Worm (Caenorhabditis elegans) whole organism, L1 larva: ENCODE measurements around the gene txdc-12.1.
A peak's percentile ranks its signal among the peaks of the same experiment; 100 is the strongest.

Experiments used
- C04F5.9 ChIP-seq: sonication (generic microtip); optimal IDR thresholded peaks from 2 replicates; lab custom pipeline; 2016; ENCODE audit warnings: missing genetic modification characterization, missing compliant biosample characterization
- C16A3.4 ChIP-seq: fragments of 150-350 bp; optimal IDR thresholded peaks from 2 replicates; lab custom pipeline; 2014; ENCODE audit warnings: missing biosample characterization, missing genetic modification characterization
- aha-1 ChIP-seq: fragments of 150-350 bp; optimal IDR thresholded peaks from 2 replicates; lab custom pipeline; 2014; ENCODE audit warnings: missing biosample characterization, missing genetic modification characterization
- aly-2 ChIP-seq: fragments of 150-350 bp; optimal IDR thresholded peaks from 2 replicates; lab custom pipeline; 2014; ENCODE audit warnings: missing biosample characterization, missing genetic modification characterization
- blmp-1 ChIP-seq: fragments of 150-350 bp; optimal IDR thresholded peaks from 2 replicates; lab custom pipeline; 2014; ENCODE audit warnings: missing biosample characterization, missing genetic modification characterization
- ceh-8 ChIP-seq: fragments of 200-800 bp; sonication (Bioruptor generic); optimal IDR thresholded peaks from 2 replicates; lab custom pipeline; 2018; ENCODE audit warnings: mild to moderate bottlenecking, missing genetic modification characterization, moderate library complexity, missing compliant biosample characterization
- ceh-90 ChIP-seq: sonication (generic microtip); optimal IDR thresholded peaks from 2 replicates; lab custom pipeline; 2016; ENCODE audit warnings: missing genetic modification characterization, missing compliant biosample characterization
- ces-1 ChIP-seq: fragments of 150-350 bp; optimal IDR thresholded peaks from 2 replicates; lab custom pipeline; 2014; ENCODE audit warnings: missing biosample characterization, missing genetic modification reagents, missing genetic modification characterization
- dpl-1 ChIP-seq, 3 experiments: fragments of 150-350 bp in 2 of 3; sonication (generic microtip) in 1 of 3; optimal IDR thresholded peaks; 2 replicates each; lab custom pipeline; 2014 to 2017; ENCODE audit warnings: missing biosample characterization in 3 of 3, missing genetic modification characterization in 3 of 3, missing genetic modification reagents in 3 of 3
- dsc-1 ChIP-seq: sonication (generic microtip); optimal IDR thresholded peaks from 2 replicates; lab custom pipeline; 2016; ENCODE audit warnings: mild to moderate bottlenecking, missing genetic modification characterization, missing compliant biosample characterization
- elt-3 ChIP-seq, 6 experiments: fragments of 150-350 bp in 1 of 6; sonication (generic microtip); optimal IDR thresholded peaks; 2 replicates each; lab custom pipeline; 2017 to 2018; ENCODE audit warnings: missing biosample characterization in 6 of 6, missing genetic modification characterization in 6 of 6, inconsistent platforms in 1 of 6
- fkh-8 ChIP-seq: sonication (generic microtip); optimal IDR thresholded peaks from 2 replicates; lab custom pipeline; 2016; ENCODE audit warnings: mild to moderate bottlenecking, missing genetic modification characterization, missing compliant biosample characterization
- fos-1 ChIP-seq: fragments of 150-350 bp; optimal IDR thresholded peaks from 2 replicates; lab custom pipeline; 2014; ENCODE audit warnings: missing biosample characterization, missing genetic modification characterization
- hlh-17 ChIP-seq: fragments of 200-800 bp; sonication (Bioruptor generic); optimal IDR thresholded peaks from 2 replicates; lab custom pipeline; 2018; ENCODE audit warnings: missing genetic modification characterization, mild to moderate bottlenecking, missing compliant biosample characterization, moderate library complexity, borderline replicate concordance
- jun-1 ChIP-seq: fragments of 150-350 bp; optimal IDR thresholded peaks from 2 replicates; lab custom pipeline; 2014; ENCODE audit warnings: missing biosample characterization, missing genetic modification reagents, missing genetic modification characterization
- lin-13 ChIP-seq: fragments of 150-350 bp; optimal IDR thresholded peaks from 2 replicates; lab custom pipeline; 2014; ENCODE audit warnings: missing biosample characterization, missing genetic modification reagents, missing genetic modification characterization
- lin-14 ChIP-seq: fragments of 200-800 bp; sonication (Bioruptor generic); optimal IDR thresholded peaks from 2 replicates; lab custom pipeline; 2018; ENCODE audit warnings: mild to moderate bottlenecking, missing genetic modification characterization, moderate library complexity, missing compliant biosample characterization
- lin-35 ChIP-seq, 2 experiments: fragments of 150-350 bp; optimal IDR thresholded peaks; 2 replicates each; lab custom pipeline; 2014; ENCODE audit warnings: missing biosample characterization in 2 of 2, missing genetic modification characterization in 2 of 2, missing genetic modification reagents in 2 of 2
- lir-3 ChIP-seq: sonication (generic microtip); optimal IDR thresholded peaks from 2 replicates; lab custom pipeline; 2016; ENCODE audit warnings: mild to moderate bottlenecking, missing genetic modification characterization, moderate library complexity, missing compliant biosample characterization; ENCODE audit not compliant: poor library complexity
- lsy-2 ChIP-seq, 2 experiments: fragments of 150-350 bp; optimal IDR thresholded peaks; 2 replicates each; lab custom pipeline; 2014; ENCODE audit warnings: missing biosample characterization in 2 of 2, missing genetic modification characterization in 2 of 2
- mab-9 ChIP-seq: fragments of 200-800 bp; sonication (Bioruptor generic); IDR thresholded peaks from 2 replicates; pipeline ENCODE4 v1.3.6; 2022; ENCODE audit warnings: missing genetic modification reagents, missing genetic modification characterization, missing compliant biosample characterization
- mep-1 ChIP-seq: fragments of 150-350 bp; optimal IDR thresholded peaks from 2 replicates; lab custom pipeline; 2014; ENCODE audit warnings: missing biosample characterization, missing genetic modification characterization
- nhr-11 ChIP-seq: fragments of 150-350 bp; optimal IDR thresholded peaks from 2 replicates; lab custom pipeline; 2014; ENCODE audit warnings: missing biosample characterization, missing genetic modification characterization
- nhr-19 ChIP-seq: fragments of 200-800 bp; sonication (Bioruptor generic); conservative IDR thresholded peaks from 2 replicates; pipeline ENCODE4 v1.3.6; 2022; ENCODE audit warnings: missing genetic modification characterization, missing compliant biosample characterization
- nhr-20 ChIP-seq: sonication (generic microtip); optimal IDR thresholded peaks from 2 replicates; lab custom pipeline; 2016; ENCODE audit warnings: mild to moderate bottlenecking, missing genetic modification characterization, missing compliant biosample characterization
- nhr-47 ChIP-seq: sonication (generic microtip); optimal IDR thresholded peaks from 2 replicates; lab custom pipeline; 2016; ENCODE audit warnings: mild to moderate bottlenecking, missing genetic modification characterization, moderate library complexity, missing compliant biosample characterization
- nhr-71 ChIP-seq: sonication (generic microtip); optimal IDR thresholded peaks from 2 replicates; lab custom pipeline; 2016; ENCODE audit warnings: mild to moderate bottlenecking, missing genetic modification characterization, moderate library complexity, missing compliant biosample characterization
- nhr-76 ChIP-seq: sonication (generic microtip); optimal IDR thresholded peaks from 2 replicates; lab custom pipeline; 2017; ENCODE audit warnings: missing biosample characterization, missing genetic modification characterization
- nhr-85 ChIP-seq: sonication (generic microtip); peaks from one replicate; lab custom pipeline; 2016; ENCODE audit warnings: missing genetic modification characterization, inconsistent platforms, missing compliant biosample characterization
- nhr-90 ChIP-seq: sonication (generic microtip); optimal IDR thresholded peaks from 2 replicates; lab custom pipeline; 2016; ENCODE audit warnings: mild to moderate bottlenecking, missing genetic modification characterization, missing compliant biosample characterization; ENCODE audit not compliant: poor library complexity
- pag-3 ChIP-seq: sonication (generic microtip); optimal IDR thresholded peaks from 2 replicates; lab custom pipeline; 2017; ENCODE audit warnings: missing genetic modification characterization, mild to moderate bottlenecking, missing compliant biosample characterization, antibody characterized with exemption, borderline replicate concordance; ENCODE audit not compliant: insufficient read depth
- pax-3 ChIP-seq: fragments of 200-800 bp; sonication (Bioruptor generic); optimal IDR thresholded peaks from 2 replicates; lab custom pipeline; 2018; ENCODE audit warnings: mild to moderate bottlenecking, missing genetic modification characterization, moderate library complexity, missing compliant biosample characterization
- rnt-1 ChIP-seq: sonication (generic microtip); optimal IDR thresholded peaks from 2 replicates; lab custom pipeline; 2016; ENCODE audit warnings: mild to moderate bottlenecking, missing genetic modification characterization, moderate library complexity, missing compliant biosample characterization
- skn-1 ChIP-seq: fragments of 150-350 bp; optimal IDR thresholded peaks from 2 replicates; lab custom pipeline; 2014; ENCODE audit warnings: missing biosample characterization, missing genetic modification characterization
- snpc-4 ChIP-seq: fragments of 150-350 bp; optimal IDR thresholded peaks from 2 replicates; lab custom pipeline; 2014; ENCODE audit warnings: missing biosample characterization, missing genetic modification characterization
- snu-23 ChIP-seq: sonication (generic microtip); optimal IDR thresholded peaks from 2 replicates; lab custom pipeline; 2016; ENCODE audit warnings: missing genetic modification characterization, missing compliant biosample characterization
- swsn-7 ChIP-seq: sonication (generic microtip); optimal IDR thresholded peaks from 2 replicates; lab custom pipeline; 2016; ENCODE audit warnings: missing genetic modification characterization, missing compliant biosample characterization
- tbx-2 ChIP-seq: sonication (generic microtip); optimal IDR thresholded peaks from 2 replicates; lab custom pipeline; 2016; ENCODE audit warnings: missing genetic modification characterization, missing compliant biosample characterization
- unc-130 ChIP-seq: fragments of 150-350 bp; optimal IDR thresholded peaks from 2 replicates; lab custom pipeline; 2017; ENCODE audit warnings: missing biosample characterization, missing genetic modification characterization, inconsistent platforms
- unc-62 ChIP-seq: fragments of 150-350 bp; optimal IDR thresholded peaks from 2 replicates; lab custom pipeline; 2014; ENCODE audit warnings: missing biosample characterization, missing genetic modification reagents, missing genetic modification characterization
- unc-86 ChIP-seq: sonication (generic microtip); optimal IDR thresholded peaks from 2 replicates; lab custom pipeline; 2016; ENCODE audit warnings: missing genetic modification characterization, missing compliant biosample characterization
- unc-98 ChIP-seq: fragments of 200-800 bp; sonication (Bioruptor generic); IDR thresholded peaks from 2 replicates; pipeline ENCODE4 v1.3.6; 2022; ENCODE audit warnings: missing genetic modification characterization, missing compliant biosample characterization
- vab-15 ChIP-seq: sonication (generic microtip); optimal IDR thresholded peaks from 2 replicates; lab custom pipeline; 2017; ENCODE audit warnings: missing genotype, mild to moderate bottlenecking, missing genetic modification characterization, missing compliant biosample characterization
- ztf-4 ChIP-seq: fragments of 150-350 bp; optimal IDR thresholded peaks from 2 replicates; lab custom pipeline; 2014; ENCODE audit warnings: missing biosample characterization, missing genetic modification characterization

The txdc-12.1 gene

ce11 chrII:12263971-12264554 lies 23.9 kb downstream of the txdc-12.1 start, which contains the start of gene faxc-1:
Gene faxc-1, plus strand, starts transcription at chrII:12264192.
- no peak for TF ChIP-seq C16A3.4 (tag; lab: Kevin White, UChicago)
- TF ChIP-seq tbx-2 (tag; lab: Kevin White, UChicago), result peak; percentile 42
- no peak for TF ChIP-seq hlh-17
- no peak for TF ChIP-seq ceh-8
- TF ChIP-seq unc-62, result no peak
- TF ChIP-seq nhr-76 (tag; lab: Kevin White, UChicago), result no peak
- no peak for TF ChIP-seq vab-15 (tag; lab: Kevin White, UChicago)
- TF ChIP-seq unc-98 (GFP tag; lab: Robert Waterston, UW), result no peak
- peak; percentile 43 for TF ChIP-seq nhr-90 (tag; lab: Kevin White, UChicago)
- no peak for TF ChIP-seq C04F5.9 (tag; lab: Kevin White, UChicago)
- peak; percentile 54 for TF ChIP-seq unc-130
- TF ChIP-seq aha-1, result no peak
- no peak for TF ChIP-seq ces-1 (GFP tag; lab: Kevin White, UChicago)
- TF ChIP-seq ceh-90 (tag; lab: Kevin White, UChicago), result no peak
- peak; percentile 47 for TF ChIP-seq lin-14 (GFP tag; lab: Kevin White, UChicago)
- TF ChIP-seq snu-23 (GFP tag; lab: Kevin White, UChicago), result peak; percentile 37
- TF ChIP-seq jun-1 (tag; lab: Kevin White, UChicago), result no peak
- TF ChIP-seq mep-1 (tag; lab: Kevin White, UChicago), result no peak
- peak; percentile 59 for TF ChIP-seq pag-3
- TF ChIP-seq dpl-1 (GFP tag; optimal IDR thresholded peaks at IDR 0.05; lab: Kevin White, UChicago), result no peak
- TF ChIP-seq lin-13 (GFP tag; lab: Kevin White, UChicago), result no peak
- no peak for TF ChIP-seq aly-2 (tag; lab: Kevin White, UChicago)
- peak in 4 of 6 experiments; percentile 29 to 55 (median 48) for TF ChIP-seq elt-3 (tag; optimal IDR thresholded peaks at IDR 0.05; lab: Kevin White, UChicago)
- no peak for TF ChIP-seq dsc-1 (tag; lab: Kevin White, UChicago)
- TF ChIP-seq nhr-71 (tag; lab: Kevin White, UChicago), result peak; percentile 39
- TF ChIP-seq swsn-7 (tag; lab: Kevin White, UChicago), result no peak
- no peak for TF ChIP-seq lir-3
- no peak for TF ChIP-seq fos-1
- no peak for TF ChIP-seq pax-3 (tag; lab: Kevin White, UChicago)
- peak; percentile 45 for TF ChIP-seq blmp-1 (tag; lab: Kevin White, UChicago)
- no peak for TF ChIP-seq ztf-4 (tag; lab: Kevin White, UChicago)
- TF ChIP-seq nhr-20 (tag; lab: Kevin White, UChicago), result peak; percentile 41
- TF ChIP-seq lsy-2 (tag; optimal IDR thresholded peaks at IDR 0.05; lab: Kevin White, UChicago), result peak in 1 of 2 experiments; percentile 31
- TF ChIP-seq nhr-11 (tag; lab: Kevin White, UChicago), result no peak
- no peak for TF ChIP-seq rnt-1 (tag; lab: Kevin White, UChicago)
- no peak for TF ChIP-seq mab-9 (GFP tag; lab: Robert Waterston, UW)
- no peak for TF ChIP-seq snpc-4 (tag; lab: Kevin White, UChicago)
- TF ChIP-seq nhr-47 (tag; lab: Kevin White, UChicago), result peak; percentile 9
- TF ChIP-seq unc-86 (tag; lab: Kevin White, UChicago), result no peak
- peak; percentile 93 for TF ChIP-seq nhr-85 (tag; lab: Kevin White, UChicago)
- peak; percentile 14; the same call in 1 of the 2 replicates for TF ChIP-seq nhr-19 (GFP tag; lab: Robert Waterston, UW)
- peak in 1 of 2 experiments; percentile 47 for TF ChIP-seq lin-35 (GFP tag; optimal IDR thresholded peaks at IDR 0.05; lab: Kevin White, UChicago)
- no peak for TF ChIP-seq fkh-8
- TF ChIP-seq skn-1, result no peak
